Fruit fly (Drosophila melanogaster) whole organism, embryonic: ENCODE data around the gene CG31064.

ENCODE experiments used
- Abd-B ChIP-seq: fragments of 200-800 bp; sonication (Bioruptor generic); optimal IDR thresholded peaks from 2 replicates; lab custom pipeline; 2018; ENCODE audit warnings: missing biosample characterization, mild to moderate bottlenecking, missing genetic modification characterization, moderate library complexity
- Bgb ChIP-seq: fragments of 200-800 bp; sonication (Bioruptor generic); IDR thresholded peaks from 2 replicates; pipeline ENCODE4 v1.3.6; 2022; ENCODE audit warnings: missing biosample characterization, missing genetic modification characterization; ENCODE audit not compliant: partially characterized antibody
- CG1024 ChIP-seq: fragments of 200-800 bp; sonication (Bioruptor generic); IDR thresholded peaks from 2 replicates; pipeline ENCODE4 v1.3.6; 2022; ENCODE audit warnings: missing biosample characterization, missing genetic modification characterization
- CG10543 ChIP-seq: fragments of 200-800 bp; sonication (Bioruptor generic); optimal IDR thresholded peaks from 3 replicates; lab custom pipeline; 2017; ENCODE audit warnings: missing biosample characterization, mild to moderate bottlenecking, missing genetic modification characterization, moderate library complexity
- CG1233 ChIP-seq: fragments of 200-800 bp; sonication (Bioruptor generic); optimal IDR thresholded peaks from 4 replicates; lab custom pipeline; 2018; ENCODE audit warnings: missing biosample characterization, mild to moderate bottlenecking, missing genetic modification characterization
- CG13296 ChIP-seq: fragments of 200-800 bp; sonication (Bioruptor generic); optimal IDR thresholded peaks from 3 replicates; lab custom pipeline; 2018; ENCODE audit warnings: missing biosample characterization, mild to moderate bottlenecking, missing genetic modification characterization
- CG13624 ChIP-seq: fragments of 200-800 bp; sonication (Bioruptor generic); optimal IDR thresholded peaks from 2 replicates; lab custom pipeline; 2016; ENCODE audit warnings: missing biosample characterization, missing genetic modification characterization
- CG14050 ChIP-seq: fragments of 200-800 bp; sonication (Bioruptor generic); IDR thresholded peaks from 3 replicates; pipeline ENCODE4 v1.3.6; 2022; ENCODE audit warnings: missing biosample characterization, missing genetic modification characterization
- CG15514 ChIP-seq: fragments of 200-800 bp; sonication (Bioruptor generic); optimal IDR thresholded peaks from 3 replicates; lab custom pipeline; 2017; ENCODE audit warnings: missing biosample characterization, missing genetic modification characterization, mild to moderate bottlenecking, moderate library complexity, missing genetic modification reagents
- CG16813 ChIP-seq: fragments of 200-800 bp; sonication (Bioruptor generic); IDR thresholded peaks from 3 replicates; pipeline ENCODE4 v1.3.6; 2022; ENCODE audit warnings: missing biosample characterization, missing genetic modification characterization; ENCODE audit not compliant: partially characterized antibody
- CG1792 ChIP-seq: fragments of 200-800 bp; sonication (Bioruptor generic); optimal IDR thresholded peaks from 2 replicates; lab custom pipeline; 2016; ENCODE audit warnings: missing biosample characterization, missing genetic modification characterization
- CG18011 ChIP-seq: fragments of 200-800 bp; sonication (Bioruptor generic); optimal IDR thresholded peaks from 2 replicates; lab custom pipeline; 2017; ENCODE audit warnings: missing biosample characterization, missing genetic modification characterization, mild to moderate bottlenecking, moderate library complexity, missing genotype
- CG18764 ChIP-seq: fragments of 200-800 bp; sonication (Bioruptor generic); optimal IDR thresholded peaks from 3 replicates; lab custom pipeline; 2016; ENCODE audit warnings: missing biosample characterization, missing genetic modification characterization
- CG2202 ChIP-seq: fragments of 200-800 bp; sonication (Bioruptor generic); optimal IDR thresholded peaks from 2 replicates; lab custom pipeline; 2018; ENCODE audit warnings: missing biosample characterization, mild to moderate bottlenecking, missing genetic modification characterization
- CG30431 ChIP-seq: fragments of 200-800 bp; sonication (Bioruptor generic); optimal IDR thresholded peaks from 2 replicates; lab custom pipeline; 2017; ENCODE audit warnings: missing biosample characterization, missing genetic modification characterization
- CG3281 ChIP-seq: fragments of 200-800 bp; sonication (Bioruptor generic); optimal IDR thresholded peaks from 3 replicates; lab custom pipeline; 2017; ENCODE audit warnings: missing biosample characterization, mild to moderate bottlenecking, missing genetic modification characterization
- CG33213 ChIP-seq: fragments of 200-800 bp; sonication (Bioruptor generic); optimal IDR thresholded peaks from 3 replicates; lab custom pipeline; 2016; ENCODE audit warnings: missing biosample characterization, missing genetic modification characterization
- CG6683 ChIP-seq: fragments of 200-800 bp; sonication (Bioruptor generic); optimal IDR thresholded peaks from 2 replicates; lab custom pipeline; 2017; ENCODE audit warnings: missing biosample characterization, mild to moderate bottlenecking, missing genetic modification characterization, missing genetic modification reagents
- CG6765 ChIP-seq: fragments of 200-800 bp; sonication (Bioruptor generic); optimal IDR thresholded peaks from 3 replicates; lab custom pipeline; 2017; ENCODE audit warnings: missing biosample characterization, mild to moderate bottlenecking, missing genetic modification characterization
- CG7987 ChIP-seq: fragments of 200-800 bp; sonication (Bioruptor generic); optimal IDR thresholded peaks from 2 replicates; lab custom pipeline; 2018; ENCODE audit warnings: missing biosample characterization, mild to moderate bottlenecking, missing genetic modification characterization, moderate library complexity
- CG8478 ChIP-seq: fragments of >200 bp; optimal IDR thresholded peaks from 2 replicates; lab custom pipeline; 2018
- CG9727 ChIP-seq: fragments of 200-800 bp; sonication (Bioruptor generic); optimal IDR thresholded peaks from 3 replicates; lab custom pipeline; 2017; ENCODE audit warnings: missing biosample characterization, mild to moderate bottlenecking, missing genetic modification characterization
- D ChIP-seq, 2 experiments: fragments of 200-800 bp in 1 of 2; fragments of >200 bp in 1 of 2; sonication (Bioruptor generic) in 1 of 2; optimal IDR thresholded peaks; 2 replicates in 1 of 2; 3 replicates in 1 of 2; lab custom pipeline; 2017; ENCODE audit warnings: mild to moderate bottlenecking in 1 of 2, missing biosample characterization in 1 of 2, missing genetic modification characterization in 1 of 2, missing genetic modification reagents in 1 of 2
- Deaf1 ChIP-seq: fragments of 200-800 bp; optimal IDR thresholded peaks from 3 replicates; lab custom pipeline; 2019; ENCODE audit warnings: missing biosample characterization, mild to moderate bottlenecking, missing genetic modification characterization, moderate library complexity
- Dek ChIP-seq: fragments of 200-800 bp; sonication (Bioruptor generic); optimal IDR thresholded peaks from 3 replicates; lab custom pipeline; 2019; ENCODE audit warnings: missing biosample characterization, mild to moderate bottlenecking, missing genetic modification characterization, moderate library complexity
- Eip74EF ChIP-seq, 2 experiments: fragments of 200-800 bp in 1 of 2; fragments of >200 bp in 1 of 2; sonication (Bioruptor generic) in 1 of 2; optimal IDR thresholded peaks; 2 replicates each; lab custom pipeline; 2017 to 2019; ENCODE audit warnings: missing biosample characterization in 2 of 2, missing genetic modification characterization in 2 of 2, mild to moderate bottlenecking in 1 of 2, moderate library complexity in 1 of 2
- Ets97D ChIP-seq: fragments of 200-800 bp; sonication (Bioruptor generic); optimal IDR thresholded peaks from 3 replicates; lab custom pipeline; 2016; ENCODE audit warnings: missing biosample characterization, missing genetic modification characterization
- HLH54F ChIP-seq: fragments of 200-800 bp; sonication (Bioruptor generic); optimal IDR thresholded peaks from 3 replicates; lab custom pipeline; 2016; ENCODE audit warnings: missing biosample characterization, missing genetic modification characterization
- Myb ChIP-seq: fragments of 200-800 bp; sonication (Bioruptor generic); optimal IDR thresholded peaks from 2 replicates; lab custom pipeline; 2016; ENCODE audit warnings: missing biosample characterization, missing genetic modification characterization
- PHDP ChIP-seq: fragments of 200-800 bp; sonication (Bioruptor generic); optimal IDR thresholded peaks from 3 replicates; lab custom pipeline; 2018; ENCODE audit warnings: missing biosample characterization, mild to moderate bottlenecking, missing genetic modification characterization, moderate library complexity
- Scr ChIP-seq: fragments of 200-800 bp; sonication (Bioruptor generic); IDR thresholded peaks from 2 replicates; pipeline ENCODE4 v1.3.6; 2022; ENCODE audit warnings: missing biosample characterization, missing genetic modification characterization; ENCODE audit not compliant: partially characterized antibody
- caup ChIP-seq: fragments of 200-800 bp; sonication (Bioruptor generic); optimal IDR thresholded peaks from 3 replicates; lab custom pipeline; 2017; ENCODE audit warnings: missing biosample characterization, mild to moderate bottlenecking, missing genetic modification characterization, moderate library complexity; ENCODE audit not compliant: severe bottlenecking
- dimm ChIP-seq: fragments of 200-800 bp; sonication (Bioruptor generic); IDR thresholded peaks from 2 replicates; pipeline ENCODE4 v1.3.6; 2022; ENCODE audit warnings: missing biosample characterization, missing genetic modification characterization
- ewg ChIP-seq: fragments of 200-800 bp; sonication (Bioruptor generic); optimal IDR thresholded peaks from 3 replicates; lab custom pipeline; 2017; ENCODE audit warnings: mild to moderate bottlenecking, missing biosample characterization, missing genetic modification reagents, missing genetic modification characterization
- fd102C ChIP-seq: fragments of 200-800 bp; sonication (Bioruptor generic); optimal IDR thresholded peaks from 2 replicates; lab custom pipeline; 2018; ENCODE audit warnings: missing biosample characterization, mild to moderate bottlenecking, missing genetic modification characterization, moderate library complexity
- fru ChIP-seq: fragments of >200 bp; optimal IDR thresholded peaks from 2 replicates; lab custom pipeline; 2017
- hbn ChIP-seq: fragments of 200-800 bp; sonication (Bioruptor generic); IDR thresholded peaks from 2 replicates; pipeline ENCODE4 v1.3.6; 2022; ENCODE audit warnings: missing biosample characterization, missing genetic modification characterization; ENCODE audit not compliant: partially characterized antibody
- pb ChIP-seq: fragments of 200-800 bp; sonication (Bioruptor generic); optimal IDR thresholded peaks from 3 replicates; lab custom pipeline; 2016; ENCODE audit warnings: missing biosample characterization, missing genetic modification characterization
- run ChIP-seq: fragments of 200-800 bp; sonication (Bioruptor generic); optimal IDR thresholded peaks from 3 replicates; lab custom pipeline; 2018; ENCODE audit warnings: missing biosample characterization, mild to moderate bottlenecking, missing genetic modification characterization
- sob ChIP-seq: fragments of 200-800 bp; sonication (Bioruptor generic); IDR thresholded peaks from 2 replicates; pipeline ENCODE4 v1.3.6; 2022; ENCODE audit warnings: missing biosample characterization, missing genetic modification characterization
- trh ChIP-seq: fragments of 200-800 bp; sonication (Bioruptor generic); optimal IDR thresholded peaks from 2 replicates; lab custom pipeline; 2016; ENCODE audit warnings: missing biosample characterization, missing genetic modification characterization
- tup ChIP-seq: fragments of 200-800 bp; sonication (Bioruptor generic); optimal IDR thresholded peaks from 2 replicates; lab custom pipeline; 2016; ENCODE audit warnings: missing biosample characterization, mild to moderate bottlenecking, missing genetic modification characterization, moderate library complexity
- vnd ChIP-seq: fragments of 200-800 bp; sonication (Bioruptor generic); IDR thresholded peaks from 3 replicates; pipeline ENCODE4 v1.3.6; 2022; ENCODE audit warnings: missing biosample characterization, missing genetic modification characterization; ENCODE audit not compliant: partially characterized antibody
- vvl ChIP-seq: fragments of 200-800 bp; sonication (Bioruptor generic); IDR thresholded peaks from 2 replicates; pipeline ENCODE4 v1.3.6; 2022; ENCODE audit warnings: missing biosample characterization, missing genetic modification characterization
- wek ChIP-seq: fragments of 200-800 bp; sonication (Bioruptor generic); optimal IDR thresholded peaks from 3 replicates; lab custom pipeline; 2018; ENCODE audit warnings: missing biosample characterization, mild to moderate bottlenecking, missing genetic modification characterization, moderate library complexity
- zen2 ChIP-seq: fragments of 200-800 bp; sonication (Bioruptor generic); IDR thresholded peaks from 3 replicates; pipeline ENCODE4 v1.3.6; 2022; ENCODE audit warnings: missing biosample characterization, missing genetic modification characterization; ENCODE audit not compliant: partially characterized antibody
- zfh1 ChIP-seq: fragments of 200-800 bp; sonication (Bioruptor generic); IDR thresholded peaks from 3 replicates; pipeline ENCODE4 v1.3.6; 2022; ENCODE audit warnings: missing biosample characterization, missing genetic modification characterization

The CG31064 gene

DNA sequence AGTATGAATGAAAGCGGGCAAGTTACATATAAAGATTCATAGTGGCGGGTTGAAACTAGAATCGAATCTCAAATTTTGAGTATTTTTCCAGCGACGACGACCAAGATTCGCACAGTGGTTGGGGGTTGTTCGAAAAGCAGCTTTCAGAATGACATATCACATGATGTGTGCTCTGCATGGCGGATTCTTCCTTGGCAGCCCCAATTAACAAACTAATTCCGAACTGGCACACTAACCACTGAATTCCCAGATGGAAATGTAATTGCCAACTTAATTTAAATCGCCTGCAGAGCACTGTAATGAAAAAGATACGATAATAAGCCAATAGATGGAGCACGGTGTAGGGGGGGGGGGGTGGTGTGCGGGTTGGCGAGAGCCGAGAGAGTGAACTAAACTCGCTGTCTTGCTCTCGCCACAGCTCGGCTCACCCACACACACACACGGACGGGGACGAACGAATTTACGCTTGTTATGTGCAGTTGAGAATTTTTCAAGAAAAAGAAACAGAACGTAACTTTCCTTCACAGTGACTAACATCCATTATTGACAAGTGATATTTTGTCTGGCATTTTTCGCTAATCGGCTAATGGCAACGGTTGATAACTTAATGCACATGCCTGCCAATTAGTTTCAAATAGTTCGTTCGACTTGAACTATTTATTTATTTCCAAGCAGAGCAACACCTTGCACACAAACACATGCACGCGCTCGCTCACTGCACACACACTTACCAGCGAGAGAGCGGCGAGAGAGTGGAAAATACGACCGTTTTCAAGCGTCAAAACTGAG, 42.3 kb upstream of the CG31064 start (continued):
- TF ChIP-seq CG13624 (GFP tag; lab: Kevin White, UChicago) (peak; percentile 95), caup (GFP tag; lab: Kevin White, UChicago) (peak; percentile 97), trh (peak; percentile 81), CG7987 (GFP tag; lab: Kevin White, UChicago) (peak; percentile 98), vnd (peak; percentile 59; the same call in 2 of the 3 replicates), CG33213 (GFP tag; lab: Kevin White, UChicago) (peak; percentile 93), wek (peak; percentile 86)

DNA sequence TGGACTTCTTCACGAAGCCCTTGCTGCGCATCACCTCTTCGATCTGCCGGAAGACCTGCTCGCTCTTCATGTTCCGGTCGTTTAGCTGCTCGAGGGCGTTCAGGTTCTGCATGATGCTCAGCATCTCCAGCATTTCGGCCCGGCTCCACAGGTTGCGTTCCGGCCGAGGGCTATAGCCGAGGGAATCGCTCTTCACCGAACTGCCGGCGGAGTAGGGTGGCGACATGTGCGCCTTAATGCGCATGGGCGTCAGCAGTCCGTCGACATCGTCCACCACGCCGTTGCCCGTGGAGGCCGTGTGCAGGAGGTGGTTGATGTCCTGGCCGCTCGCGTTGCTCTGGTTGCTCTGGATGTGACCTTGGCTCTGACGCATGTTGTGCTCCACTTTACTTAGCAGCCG, 40.6 kb upstream of the CG31064 start:
- TF ChIP-seq CG18764 (GFP tag; lab: Kevin White, UChicago) = no peak
- TF ChIP-seq CG1233 (GFP tag; lab: Kevin White, UChicago) = no peak
- TF ChIP-seq CG6765 (GFP tag; lab: Kevin White, UChicago) = no peak
- TF ChIP-seq CG18011 = no peak
- TF ChIP-seq PHDP (tag; lab: Kevin White, UChicago) = no peak
- no peak for TF ChIP-seq Eip74EF (GFP tag; optimal IDR thresholded peaks at IDR 0.05; lab: Kevin White, UChicago)
- 0 out of 3 replicates have a peak, but pooled peaks have one; percentile 15 for TF ChIP-seq zfh1 (GFP tag; lab: Robert Waterston, UW)
- TF ChIP-seq CG15514 (GFP tag; lab: Kevin White, UChicago) = no peak
- no peak for TF ChIP-seq CG1024
- TF ChIP-seq CG1792 = no peak
- TF ChIP-seq Dek (tag; lab: Kevin White, UChicago) = no peak
- TF ChIP-seq run (tag; lab: Kevin White, UChicago) = no peak
- no peak for TF ChIP-seq CG3281 (GFP tag; lab: Kevin White, UChicago)
- TF ChIP-seq sob (GFP tag; lab: Robert Waterston, UW) = no peak
- no peak for TF ChIP-seq vvl (GFP tag; lab: Robert Waterston, UW)
- no peak for TF ChIP-seq CG30431 (GFP tag; lab: Kevin White, UChicago)
- TF ChIP-seq Deaf1 = peak; percentile 80
- TF ChIP-seq Scr (GFP tag; lab: Robert Waterston, UW) = 0 out of 2 replicates have a peak, but pooled peaks have one; percentile 24
- TF ChIP-seq fd102C (GFP tag; lab: Kevin White, UChicago) = no peak
- TF ChIP-seq CG6683 (GFP tag; lab: Kevin White, UChicago) = no peak
- no peak for TF ChIP-seq CG13296
- TF ChIP-seq tup (GFP tag; lab: Kevin White, UChicago) = no peak
- TF ChIP-seq Abd-B (GFP tag; lab: Kevin White, UChicago) = no peak
- peak; percentile 44 for TF ChIP-seq CG8478 (lab: Kevin White, UChicago)
- TF ChIP-seq CG9727 (GFP tag; lab: Kevin White, UChicago) = no peak
- no peak for TF ChIP-seq Ets97D (GFP tag; lab: Kevin White, UChicago)
- TF ChIP-seq CG10543 (GFP tag; lab: Kevin White, UChicago) = no peak
- no peak for TF ChIP-seq hbn (GFP tag; lab: Robert Waterston, UW)
- TF ChIP-seq fru = no peak
- no peak for TF ChIP-seq pb (GFP tag; lab: Kevin White, UChicago)
- no peak for TF ChIP-seq CG14050 (GFP tag; lab: Robert Waterston, UW)
- no peak for TF ChIP-seq HLH54F (GFP tag; lab: Kevin White, UChicago)
- no peak for TF ChIP-seq Myb (GFP tag; lab: Kevin White, UChicago)
- no peak for TF ChIP-seq zen2 (GFP tag; lab: Robert Waterston, UW)
- TF ChIP-seq dimm (GFP tag; lab: Robert Waterston, UW) = no peak
- TF ChIP-seq CG2202 (tag; lab: Kevin White, UChicago) = no peak
- 0 out of 2 replicates have a peak, but pooled peaks have one; percentile 10 for TF ChIP-seq Bgb (GFP tag; lab: Robert Waterston, UW)
- peak; percentile 62 for TF ChIP-seq ewg
- no peak for TF ChIP-seq D (optimal IDR thresholded peaks at IDR 0.05; lab: Kevin White, UChicago)
- no peak for TF ChIP-seq D (GFP tag; optimal IDR thresholded peaks at IDR 0.05; lab: Kevin White, UChicago)
- no peak for TF ChIP-seq CG16813 (GFP tag; lab: Robert Waterston, UW)
